Fruit fly (Drosophila melanogaster) whole organism, wandering third instar larva: ENCODE results near the gene Rassf.

ENCODE experiments used
- Abd-B ChIP-seq: fragments of >200 bp; optimal IDR thresholded peaks from 2 replicates; lab custom pipeline; 2017; ENCODE audit warnings: missing biosample characterization, missing genetic modification characterization
- CG32264 ChIP-seq: fragments of 200-800 bp; sonication (Bioruptor generic); optimal IDR thresholded peaks from 2 replicates; lab custom pipeline; 2016; ENCODE audit warnings: missing biosample characterization, missing genetic modification characterization
- CG9705 ChIP-seq: fragments of 200-800 bp; sonication (Bioruptor generic); optimal IDR thresholded peaks from 2 replicates; lab custom pipeline; 2018; ENCODE audit warnings: missing biosample characterization, mild to moderate bottlenecking, missing genetic modification characterization
- CrebA ChIP-seq: fragments of 200-800 bp; sonication (Bioruptor generic); optimal IDR thresholded peaks from 2 replicates; lab custom pipeline; 2016; ENCODE audit warnings: missing biosample characterization, mild to moderate bottlenecking, missing genetic modification characterization, borderline replicate concordance
- Dfd ChIP-seq: fragments of >200 bp; optimal IDR thresholded peaks from 2 replicates; lab custom pipeline; 2017; ENCODE audit warnings: missing biosample characterization, missing genetic modification characterization
- Dif ChIP-seq: fragments of 200-275, 200-300 bp; sonication (Bioruptor generic); optimal IDR thresholded peaks from 2 replicates; lab custom pipeline; 2018; ENCODE audit warnings: missing biosample characterization, missing genetic modification characterization; ENCODE audit not compliant: partially characterized antibody
- GATAd ChIP-seq: sonication (Bioruptor generic); optimal IDR thresholded peaks from 2 replicates; lab custom pipeline; 2016; ENCODE audit warnings: missing biosample characterization, missing genetic modification characterization
- Hr78 ChIP-seq: fragments of >200 bp; optimal IDR thresholded peaks from 2 replicates; lab custom pipeline; 2017; ENCODE audit warnings: missing biosample characterization, missing genetic modification characterization
- Hr83 ChIP-seq: fragments of 200-300 bp; sonication (Bioruptor generic); optimal IDR thresholded peaks from 2 replicates; lab custom pipeline; 2016; ENCODE audit warnings: missing biosample characterization, mild to moderate bottlenecking, missing genetic modification characterization, moderate library complexity; ENCODE audit not compliant: poor library complexity, severe bottlenecking
- Jra ChIP-seq: sonication (Bioruptor generic); optimal IDR thresholded peaks from 2 replicates; lab custom pipeline; 2016; ENCODE audit warnings: missing biosample characterization, missing genetic modification characterization
- Myc ChIP-seq: fragments of >200 bp; optimal IDR thresholded peaks from 2 replicates; lab custom pipeline; 2017
- Rel ChIP-seq, 2 experiments: fragments of 200-800 bp; sonication (Bioruptor generic) in 1 of 2; optimal IDR thresholded peaks; 2 replicates in 1 of 2; 3 replicates in 1 of 2; lab custom pipeline; 2016 to 2019; ENCODE audit warnings: mild to moderate bottlenecking in 2 of 2, missing biosample characterization in 2 of 2, missing genetic modification characterization in 2 of 2, moderate library complexity in 1 of 2
- Sp1 ChIP-seq: fragments of 200-800 bp; sonication (Bioruptor generic); optimal IDR thresholded peaks from 3 replicates; lab custom pipeline; 2019; ENCODE audit warnings: missing biosample characterization, mild to moderate bottlenecking, missing genetic modification characterization, moderate library complexity
- Vsx2 ChIP-seq: fragments of 200-300, 225-300 bp; sonication (Bioruptor generic); optimal IDR thresholded peaks from 2 replicates; lab custom pipeline; 2018; ENCODE audit warnings: missing biosample characterization, missing genetic modification characterization; ENCODE audit not compliant: partially characterized antibody
- br ChIP-seq: fragments of 200-800 bp; sonication (Bioruptor generic); optimal IDR thresholded peaks from 2 replicates; lab custom pipeline; 2016; ENCODE audit warnings: missing biosample characterization, missing genetic modification characterization
- brk ChIP-seq: fragments of 200-800 bp; sonication (Bioruptor generic); optimal IDR thresholded peaks from 2 replicates; lab custom pipeline; 2016; ENCODE audit warnings: missing biosample characterization, mild to moderate bottlenecking, missing genetic modification characterization
- dl ChIP-seq, 2 experiments: fragments of 175-275, 200-275 bp in 1 of 2; fragments of 200-275 bp in 1 of 2; sonication (Bioruptor generic); optimal IDR thresholded peaks; lab custom pipeline; 2018; ENCODE audit warnings: mild to moderate bottlenecking in 2 of 2, missing biosample characterization in 2 of 2, missing genetic modification characterization in 2 of 2, moderate library complexity in 2 of 2; ENCODE audit not compliant: partially characterized antibody in 2 of 2, insufficient read depth in 1 of 2
- dmrt93B ChIP-seq: fragments of 200-800 bp; sonication (Bioruptor generic); optimal IDR thresholded peaks from 2 replicates; lab custom pipeline; 2018; ENCODE audit warnings: missing biosample characterization, mild to moderate bottlenecking, missing genetic modification characterization
- ey ChIP-seq: fragments of 200-800 bp; sonication (Bioruptor generic); optimal IDR thresholded peaks from 2 replicates; lab custom pipeline; 2016; ENCODE audit warnings: missing biosample characterization, missing genetic modification characterization
- foxo ChIP-seq, 2 experiments: fragments of 200-800 bp; sonication (Bioruptor generic); optimal IDR thresholded peaks; 2 replicates in 1 of 2; 3 replicates in 1 of 2; lab custom pipeline; 2016 to 2017; ENCODE audit warnings: missing biosample characterization in 2 of 2, missing genetic modification characterization in 2 of 2
- h ChIP-seq: fragments of 200-800 bp; sonication (Bioruptor generic); optimal IDR thresholded peaks from 3 replicates; lab custom pipeline; 2016; ENCODE audit warnings: missing biosample characterization, mild to moderate bottlenecking, missing genetic modification characterization
- lola ChIP-seq: fragments of >200 bp; optimal IDR thresholded peaks from 2 replicates; lab custom pipeline; 2017; ENCODE audit warnings: missing biosample characterization, missing genetic modification characterization
- pan ChIP-seq: fragments of >200 bp; optimal IDR thresholded peaks from 2 replicates; lab custom pipeline; 2017
- psq ChIP-seq: fragments of 200-800 bp; sonication (Bioruptor generic); optimal IDR thresholded peaks from 3 replicates; lab custom pipeline; 2017; ENCODE audit warnings: missing biosample characterization, mild to moderate bottlenecking, missing genetic modification characterization, moderate library complexity
- rgr ChIP-seq: fragments of 200-800 bp; sonication (Bioruptor generic); optimal IDR thresholded peaks from 3 replicates; lab custom pipeline; 2016; ENCODE audit warnings: missing biosample characterization, mild to moderate bottlenecking, missing genetic modification characterization
- sage ChIP-seq: fragments of 200-800 bp; sonication (Bioruptor generic); optimal IDR thresholded peaks from 2 replicates; lab custom pipeline; 2016; ENCODE audit warnings: missing biosample characterization, mild to moderate bottlenecking, missing genetic modification characterization
- sv ChIP-seq: fragments of 200-800 bp; sonication (Bioruptor generic); optimal IDR thresholded peaks from 3 replicates; lab custom pipeline; 2016; ENCODE audit warnings: missing biosample characterization, missing genetic modification characterization
- tai ChIP-seq: sonication (Bioruptor generic); optimal IDR thresholded peaks from 2 replicates; lab custom pipeline; 2016; ENCODE audit warnings: missing biosample characterization, missing genetic modification characterization
- usp ChIP-seq: fragments of >200 bp; optimal IDR thresholded peaks from 2 replicates; lab custom pipeline; 2017; ENCODE audit warnings: missing biosample characterization, missing genetic modification characterization
- woc ChIP-seq: sonication (Bioruptor generic); optimal IDR thresholded peaks from 2 replicates; lab custom pipeline; 2016; ENCODE audit warnings: missing biosample characterization, mild to moderate bottlenecking, missing genetic modification characterization

Rassf gene

dm6 chr3R:23130181-23130580 is 12.4 kb upstream of the Rassf start:
- no peak for TF ChIP-seq woc (GFP tag; lab: Kevin White, UChicago)
- TF ChIP-seq Myc (lab: Kevin White, UChicago) = no peak
- TF ChIP-seq foxo (GFP tag; optimal IDR thresholded peaks at IDR 0.05; lab: Kevin White, UChicago) = no peak
- TF ChIP-seq Hr78 (GFP tag; lab: Kevin White, UChicago) = no peak
- TF ChIP-seq Vsx2 (GFP tag; lab: Kevin White, UChicago) = no peak
- no peak for TF ChIP-seq GATAd (GFP tag; lab: Kevin White, UChicago)
- TF ChIP-seq Rel (GFP tag; optimal IDR thresholded peaks at IDR 0.05; lab: Kevin White, UChicago) = no peak
- no peak for TF ChIP-seq Rel (tag; optimal IDR thresholded peaks at IDR 0.05; lab: Kevin White, UChicago)
- TF ChIP-seq Sp1 (GFP tag; lab: Kevin White, UChicago) = no peak
- no peak for TF ChIP-seq pan (lab: Kevin White, UChicago)
- no peak for TF ChIP-seq usp

dm6 chr3R:23129617-23130016 is 11.9 kb upstream of the Rassf start:
- TF ChIP-seq Jra (GFP tag; lab: Kevin White, UChicago) = no peak
- no peak for TF ChIP-seq CG9705 (GFP tag; lab: Kevin White, UChicago)
- no peak for TF ChIP-seq psq (GFP tag; lab: Kevin White, UChicago)
- TF ChIP-seq sv = no peak
- no peak for TF ChIP-seq br (GFP tag; lab: Kevin White, UChicago)
- no peak for TF ChIP-seq Sp1 (GFP tag; lab: Kevin White, UChicago)
- TF ChIP-seq dl (GFP tag; optimal IDR thresholded peaks at IDR 0.05; lab: Kevin White, UChicago; ENCODE audit: insufficient read depth in 1 of 2, partially characterized antibody in 2 of 2) = no peak

dm6 chr3R:23127796-23128195 is 10.1 kb upstream of the Rassf start, which contains the start of gene CG31457:
Gene CG31457 (minus strand): TSS chr3R:23127981.
- TF ChIP-seq brk (GFP tag; lab: Kevin White, UChicago) (no peak), Hr83 (no peak), psq (GFP tag; lab: Kevin White, UChicago) (no peak), pan (lab: Kevin White, UChicago) (no peak), Myc (lab: Kevin White, UChicago) (no peak), Jra (GFP tag; lab: Kevin White, UChicago) (no peak), Rel (GFP tag; optimal IDR thresholded peaks at IDR 0.05; lab: Kevin White, UChicago) (no peak), Rel (tag; optimal IDR thresholded peaks at IDR 0.05; lab: Kevin White, UChicago) (peak; percentile 45), Abd-B (GFP tag; lab: Kevin White, UChicago) (no peak), Dif (GFP tag; lab: Kevin White, UChicago) (no peak), sage (no peak), Sp1 (GFP tag; lab: Kevin White, UChicago) (no peak), ey (peak; percentile 10), GATAd (GFP tag; lab: Kevin White, UChicago) (no peak), lola (GFP tag; lab: Kevin White, UChicago) (no peak), CrebA (GFP tag; lab: Kevin White, UChicago) (no peak), foxo (GFP tag; optimal IDR thresholded peaks at IDR 0.05; lab: Kevin White, UChicago) (no peak), br (GFP tag; lab: Kevin White, UChicago) (no peak), tai (GFP tag; lab: Kevin White, UChicago) (no peak), h (GFP tag; lab: Kevin White, UChicago) (peak; percentile 7), dmrt93B (GFP tag; lab: Kevin White, UChicago) (no peak), Dfd (GFP tag; lab: Kevin White, UChicago) (no peak)
- TF ChIP-seq, all 38 proteins: peak for 3

dm6 chr3R:23126241-23127022 is 8.7 kb upstream of the Rassf start, which contains the start of gene CG31365:
Gene CG31365 (minus strand): TSS chr3R:23126422.
- no peak for TF ChIP-seq ey
- no peak for TF ChIP-seq psq (GFP tag; lab: Kevin White, UChicago)
- peak; percentile 31 for TF ChIP-seq rgr (GFP tag; lab: Kevin White, UChicago)
- no peak for TF ChIP-seq tai (GFP tag; lab: Kevin White, UChicago)
- TF ChIP-seq brk (GFP tag; lab: Kevin White, UChicago) = no peak
- TF ChIP-seq dmrt93B (GFP tag; lab: Kevin White, UChicago) = no peak
- TF ChIP-seq Abd-B (GFP tag; lab: Kevin White, UChicago) = no peak
- no peak for TF ChIP-seq CG32264 (GFP tag; lab: Kevin White, UChicago)
- no peak for TF ChIP-seq Rel (GFP tag; optimal IDR thresholded peaks at IDR 0.05; lab: Kevin White, UChicago)
- TF ChIP-seq Rel (tag; optimal IDR thresholded peaks at IDR 0.05; lab: Kevin White, UChicago) = peak; percentile 52
- no peak for TF ChIP-seq foxo (GFP tag; optimal IDR thresholded peaks at IDR 0.05; lab: Kevin White, UChicago)
- peak; percentile 47 for TF ChIP-seq Sp1 (GFP tag; lab: Kevin White, UChicago)
- no peak for TF ChIP-seq br (GFP tag; lab: Kevin White, UChicago)
